Fruit fly (Drosophila melanogaster): Measurements from ENCODE around the gene CG34355.

The CG34355 gene

dm6 chr3R:23781466-23781935 is 22.2 kb upstream of the CG34355 start, which contains the start of the genes Nup98-96 and mbc (continued):
- peak; percentile 86 for TF ChIP-seq CG14014 (GFP tag; IDR thresholded peaks at IDR 0.05)
- TF ChIP-seq CG31388 (GFP tag; optimal IDR thresholded peaks at IDR 0.05) = peak; percentile 82
- TF ChIP-seq CG8089 (GFP tag; optimal IDR thresholded peaks at IDR 0.05) = peak; percentile 87
- TF ChIP-seq NK7.1 (GFP tag; optimal IDR thresholded peaks at IDR 0.05) = peak; percentile 67
- peak; percentile 72 for TF ChIP-seq disco-r (GFP tag; optimal IDR thresholded peaks at IDR 0.05)
- TF ChIP-seq HLH54F (GFP tag; optimal IDR thresholded peaks at IDR 0.05) = peak; percentile 95
- peak; percentile 83 for TF ChIP-seq ems (GFP tag; optimal IDR thresholded peaks at IDR 0.05)
- TF ChIP-seq CG15601 (tag; optimal IDR thresholded peaks at IDR 0.05) = peak; percentile 83
- TF ChIP-seq ranshi (GFP tag; IDR thresholded peaks at IDR 0.05) = peak; percentile 84
- peak; percentile 44 for TF ChIP-seq Asciz (GFP tag; optimal IDR thresholded peaks at IDR 0.05)
- no peak for TF ChIP-seq crol (GFP tag; IDR thresholded peaks at IDR 0.05)
- peak; percentile 89 for TF ChIP-seq Side (GFP tag; optimal IDR thresholded peaks at IDR 0.05)

dm6 chr3R:23782456-23783402 is 20.9 kb upstream of the CG34355 start:
- TF ChIP-seq Optix (GFP tag; IDR thresholded peaks at IDR 0.05) (peak; percentile 86), Xrp1 (GFP tag; IDR thresholded peaks at IDR 0.05) (peak; percentile 95), sqz (GFP tag; optimal IDR thresholded peaks at IDR 0.05) (peak; percentile 91), CG17912 (GFP tag; optimal IDR thresholded peaks at IDR 0.05) (peak; percentile 10), CG10267 (tag; optimal IDR thresholded peaks at IDR 0.05) (peak; percentile 92), CG34376 (GFP tag; optimal IDR thresholded peaks at IDR 0.05) (peak; percentile 87), Atf6 (GFP tag; IDR thresholded peaks at IDR 0.05) (peak; percentile 71), CG2678 (tag; optimal IDR thresholded peaks at IDR 0.05) (peak; percentile 86), Bgb (GFP tag; IDR thresholded peaks at IDR 0.05; ENCODE audit: partially characterized antibody) (no peak), trem (tag; optimal IDR thresholded peaks at IDR 0.05) (peak; percentile 94), CG1792 (GFP tag; optimal IDR thresholded peaks at IDR 0.05) (peak; percentile 70), onecut (GFP tag; IDR thresholded peaks at IDR 0.05) (peak; percentile 70), dysf (GFP tag; IDR thresholded peaks at IDR 0.05) (peak; percentile 74; the same call in 2 of the 3 replicates), CG3163 (GFP tag; optimal IDR thresholded peaks at IDR 0.05) (peak; percentile 37), Side (GFP tag; optimal IDR thresholded peaks at IDR 0.05) (peak; percentile 55), esg (GFP tag; conservative IDR thresholded peaks at IDR 0.05) (peak; percentile 76), ac (GFP tag; optimal IDR thresholded peaks at IDR 0.05) (peak; percentile 93), CG2202 (tag; optimal IDR thresholded peaks at IDR 0.05) (peak; percentile 93), Trl (optimal IDR thresholded peaks at IDR 0.05) (peak; percentile 44 to 72), Trl (GFP tag; optimal IDR thresholded peaks at IDR 0.05) (peak; percentile 66), CG33557 (GFP tag; optimal IDR thresholded peaks at IDR 0.05) (peak; percentile 92), fu2 (GFP tag; optimal IDR thresholded peaks at IDR 0.05) (peak; percentile 26), Opbp (GFP tag; IDR thresholded peaks at IDR 0.05; ENCODE audit: partially characterized antibody) (no peak), CG12391 (tag; optimal IDR thresholded peaks at IDR 0.05) (peak; percentile 94), Oli (tag; optimal IDR thresholded peaks at IDR 0.05) (peak; percentile 92), chm (GFP tag; IDR thresholded peaks at IDR 0.05) (peak; percentile 71), CTCF (GFP tag; optimal IDR thresholded peaks at IDR 0.05) (peak; percentile 49), CG3726 (GFP tag; IDR thresholded peaks at IDR 0.05) (peak; percentile 76), CG2199 (GFP tag; IDR thresholded peaks at IDR 0.05) (peak; percentile 69; the same call in 2 of the 3 replicates), org-1 (GFP tag; optimal IDR thresholded peaks at IDR 0.05) (peak; percentile 78), CG8765 (GFP tag; IDR thresholded peaks at IDR 0.05) (peak; percentile 86), CG11398 (GFP tag; optimal IDR thresholded peaks at IDR 0.05) (peak; percentile 75), lbe (GFP tag; optimal IDR thresholded peaks at IDR 0.05) (peak; percentile 73), unc-4 (GFP tag; IDR thresholded peaks at IDR 0.05; ENCODE audit: partially characterized antibody) (no peak), Ptx1 (GFP tag; IDR thresholded peaks at IDR 0.05) (peak; percentile 90), CG14965 (GFP tag; optimal IDR thresholded peaks at IDR 0.05; ENCODE audit: borderline replicate concordance) (peak; percentile 38), Fer3 (tag; optimal IDR thresholded peaks at IDR 0.05) (peak; percentile 53)

Data from whole organism, embryonic.